Fruit fly (Drosophila melanogaster) Kc167 (cell line): Measurements from ENCODE around the gene CG11380.

Experiments used
- Myc ChIP-seq: fragments of >200 bp; optimal IDR thresholded peaks from 2 replicates; lab custom pipeline; 2017; ENCODE audit warnings: missing external identifiers
- Sin3A ChIP-seq: fragments of >200 bp; optimal IDR thresholded peaks from 2 replicates; lab custom pipeline; 2018; ENCODE audit warnings: missing external identifiers
- h ChIP-seq: fragments of >200 bp; optimal IDR thresholded peaks from 3 replicates; lab custom pipeline; 2018; ENCODE audit warnings: missing external identifiers
- insv ChIP-seq: fragments of >200 bp; optimal IDR thresholded peaks from 3 replicates; lab custom pipeline; 2018; ENCODE audit warnings: missing external identifiers
- psq ChIP-seq: fragments of >200 bp; optimal IDR thresholded peaks from 2 replicates; lab custom pipeline; 2017; ENCODE audit warnings: missing external identifiers

- TF ChIP-seq h (lab: Kevin White, UChicago) (no peak), Sin3A (no peak), psq (no peak), insv (lab: Kevin White, UChicago) (no peak), Myc (no peak)
Observed at dm6 chrX:1179865-1180264, 11.2 kb upstream of the CG11380 start, which contains the start of gene CG11379.
